Worm (Caenorhabditis elegans) whole organism, L2 larva: ENCODE measurements around the gene srd-50.

Experiments
- C34F6.9 ChIP-seq: fragments of 150-350 bp; optimal IDR thresholded peaks from 2 replicates; lab custom pipeline; 2014; ENCODE audit warnings: missing biosample characterization, missing genetic modification characterization
- F13H6.1 ChIP-seq: sonication (generic microtip); optimal IDR thresholded peaks from 2 replicates; lab custom pipeline; 2016; ENCODE audit warnings: missing genetic modification characterization, missing compliant biosample characterization
- Y55F3AM.14 ChIP-seq: fragments of 200-800 bp; sonication (Bioruptor generic); optimal IDR thresholded peaks from 2 replicates; lab custom pipeline; 2018; ENCODE audit warnings: mild to moderate bottlenecking, missing genetic modification characterization, missing compliant biosample characterization
- aly-2 ChIP-seq: fragments of 150-350 bp; optimal IDR thresholded peaks from 2 replicates; lab custom pipeline; 2014; ENCODE audit warnings: missing biosample characterization, missing genetic modification characterization
- ama-1 ChIP-seq: fragments of 150-350 bp; optimal IDR thresholded peaks from 2 replicates; lab custom pipeline; 2018; ENCODE audit warnings: inconsistent platforms
- elt-1 ChIP-seq: fragments of 150-350 bp; optimal IDR thresholded peaks from 2 replicates; lab custom pipeline; 2014; ENCODE audit warnings: missing biosample characterization, missing genetic modification characterization
- elt-3 ChIP-seq: sonication (generic microtip); optimal IDR thresholded peaks from 2 replicates; lab custom pipeline; 2017; ENCODE audit warnings: missing biosample characterization, missing genetic modification characterization
- lin-13 ChIP-seq: fragments of 150-350 bp; optimal IDR thresholded peaks from 2 replicates; lab custom pipeline; 2014; ENCODE audit warnings: missing biosample characterization, missing genetic modification reagents, missing genetic modification characterization
- nhr-237 ChIP-seq: fragments of 150-350 bp; optimal IDR thresholded peaks from 2 replicates; lab custom pipeline; 2014; ENCODE audit warnings: missing biosample characterization, missing genetic modification characterization
- sem-4 ChIP-seq: fragments of 150-350 bp; optimal IDR thresholded peaks from 2 replicates; lab custom pipeline; 2014; ENCODE audit warnings: missing biosample characterization, missing genetic modification reagents, missing genetic modification characterization
- unc-62 ChIP-seq: fragments of 150-350 bp; optimal IDR thresholded peaks from 2 replicates; lab custom pipeline; 2014; ENCODE audit warnings: missing biosample characterization, missing genetic modification reagents, missing genetic modification characterization
- ztf-11 ChIP-seq: sonication (generic microtip); optimal IDR thresholded peaks from 2 replicates; lab custom pipeline; 2017; ENCODE audit warnings: missing biosample characterization, missing genetic modification characterization
- ztf-4 ChIP-seq: fragments of 150-350 bp; optimal IDR thresholded peaks from 2 replicates; lab custom pipeline; 2014; ENCODE audit warnings: missing biosample characterization, missing genetic modification characterization

DNA sequence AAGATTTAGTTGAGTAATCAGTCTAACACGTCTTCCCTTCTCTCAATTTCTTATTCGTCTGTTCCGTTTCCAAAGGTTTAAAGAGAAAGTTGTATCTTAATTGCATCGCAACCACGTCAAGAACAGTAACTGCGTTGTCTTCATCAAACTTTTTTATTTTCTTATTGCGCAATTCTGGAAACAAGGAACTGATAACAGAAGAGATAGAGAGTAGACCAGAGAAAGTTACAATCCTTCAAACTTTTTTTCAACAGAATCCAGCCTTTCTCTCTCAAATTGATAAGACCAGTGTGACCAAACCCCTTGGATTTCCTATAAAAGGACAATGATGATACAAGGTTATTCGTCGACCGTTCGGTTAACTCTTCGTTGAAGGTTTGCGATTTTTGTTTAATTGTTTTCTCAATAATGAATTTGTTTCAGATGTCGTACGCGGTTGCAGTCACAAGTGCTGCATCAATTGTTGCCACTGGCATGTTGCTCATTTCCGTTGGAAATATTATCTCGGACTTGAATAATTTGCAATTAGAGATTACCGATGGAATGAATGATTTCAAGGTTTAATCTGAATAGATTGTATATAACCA, 12.5 kb downstream of the srd-50 start, which contains the start of gene col-184:
- TF ChIP-seq F13H6.1 = no peak
- TF ChIP-seq unc-62 (GFP tag; lab: Kevin White, UChicago) = no peak
- no peak for TF ChIP-seq nhr-237 (tag; lab: Kevin White, UChicago)
- no peak for TF ChIP-seq ama-1 (lab: Kevin White, UChicago)
- TF ChIP-seq Y55F3AM.14 (GFP tag; lab: Kevin White, UChicago) = no peak
- no peak for TF ChIP-seq aly-2 (tag; lab: Kevin White, UChicago)
- TF ChIP-seq lin-13 (GFP tag; lab: Kevin White, UChicago) = no peak
- no peak for TF ChIP-seq sem-4
- no peak for TF ChIP-seq ztf-4
- no peak for TF ChIP-seq C34F6.9 (tag; lab: Kevin White, UChicago)
- no peak for TF ChIP-seq elt-3 (tag; lab: Kevin White, UChicago)
- no peak for TF ChIP-seq ztf-11 (tag; lab: Kevin White, UChicago)
- TF ChIP-seq elt-1 (tag; lab: Kevin White, UChicago) = no peak
